Fruit fly (Drosophila melanogaster) whole organism, prepupa: ENCODE measurements around the gene CG5973.

Experiments
- Blimp-1 ChIP-seq: fragments of 200-800 bp; sonication (Bioruptor generic); optimal IDR thresholded peaks from 3 replicates; lab custom pipeline; 2017; ENCODE audit warnings: missing biosample characterization, missing genetic modification characterization, mild to moderate bottlenecking, moderate library complexity, missing genetic modification reagents
- CG10631 ChIP-seq: fragments of 200-800 bp; sonication (Bioruptor generic); optimal IDR thresholded peaks from 2 replicates; lab custom pipeline; 2016; ENCODE audit warnings: missing biosample characterization, missing genetic modification characterization
- CG10669 ChIP-seq: fragments of 200-800 bp; sonication (Bioruptor generic); optimal IDR thresholded peaks from 3 replicates; lab custom pipeline; 2018; ENCODE audit warnings: missing biosample characterization, mild to moderate bottlenecking, missing genetic modification characterization, moderate library complexity
- CG11762 ChIP-seq: fragments of 200-800 bp; sonication (Bioruptor generic); optimal IDR thresholded peaks from 3 replicates; lab custom pipeline; 2016; ENCODE audit warnings: missing biosample characterization, missing genetic modification characterization; ENCODE audit not compliant: insufficient read depth
- CG15336 ChIP-seq: fragments of 200-800 bp; sonication (Bioruptor generic); IDR thresholded peaks from 2 replicates; pipeline ENCODE4 v1.3.6; 2022; ENCODE audit warnings: missing biosample characterization, missing genetic modification characterization
- CG1621 ChIP-seq: fragments of 200-800 bp; sonication (Bioruptor generic); optimal IDR thresholded peaks from 3 replicates; lab custom pipeline; 2018; ENCODE audit warnings: missing biosample characterization, mild to moderate bottlenecking, missing genetic modification characterization
- CG16779 ChIP-seq: fragments of 200-800 bp; sonication (Bioruptor generic); optimal IDR thresholded peaks from 3 replicates; lab custom pipeline; 2017; ENCODE audit warnings: missing biosample characterization, mild to moderate bottlenecking, missing genetic modification characterization
- CG3032 ChIP-seq: fragments of 200-800 bp; optimal IDR thresholded peaks from 2 replicates; lab custom pipeline; 2019; ENCODE audit warnings: missing biosample characterization, mild to moderate bottlenecking, missing genetic modification characterization, moderate library complexity
- CG32006 ChIP-seq: fragments of 200-800 bp; sonication (Bioruptor generic); optimal IDR thresholded peaks from 3 replicates; lab custom pipeline; 2017; ENCODE audit warnings: missing biosample characterization, mild to moderate bottlenecking, missing genetic modification characterization
- CG3919 ChIP-seq: fragments of 200-800 bp; sonication (Bioruptor generic); optimal IDR thresholded peaks from 3 replicates; lab custom pipeline; 2016; ENCODE audit warnings: missing biosample characterization, missing genetic modification characterization
- CG6163 ChIP-seq: fragments of 200-800 bp; sonication (Bioruptor generic); IDR thresholded peaks from 3 replicates; pipeline ENCODE4 v1.3.6; 2022; ENCODE audit warnings: missing biosample characterization, missing genetic modification characterization
- CG6792 ChIP-seq: fragments of 200-800 bp; sonication (Bioruptor generic); optimal IDR thresholded peaks from 3 replicates; lab custom pipeline; 2016; ENCODE audit warnings: missing biosample characterization, missing genetic modification characterization
- CG7368 ChIP-seq: fragments of 200-800 bp; sonication (Bioruptor generic); optimal IDR thresholded peaks from 3 replicates; lab custom pipeline; 2016; ENCODE audit warnings: missing biosample characterization, missing genetic modification characterization
- CG8119 ChIP-seq: fragments of 200-800 bp; sonication (Bioruptor generic); IDR thresholded peaks from 3 replicates; pipeline ENCODE4 v1.3.6; 2022; ENCODE audit warnings: missing biosample characterization, missing genetic modification characterization
- CG8632 ChIP-seq: fragments of 200-800 bp; sonication (Bioruptor generic); optimal IDR thresholded peaks from 3 replicates; lab custom pipeline; 2016; ENCODE audit warnings: missing biosample characterization, missing genetic modification characterization
- CG9139 ChIP-seq: fragments of 200-800 bp; sonication (Bioruptor generic); optimal IDR thresholded peaks from 3 replicates; lab custom pipeline; 2017; ENCODE audit warnings: missing biosample characterization, mild to moderate bottlenecking, missing genetic modification characterization
- Eip75B ChIP-seq: fragments of 200-800 bp; sonication (Bioruptor generic); optimal IDR thresholded peaks from 3 replicates; lab custom pipeline; 2016; ENCODE audit warnings: missing biosample characterization, missing genetic modification characterization
- Eip78C ChIP-seq: fragments of 200-800 bp; sonication (Bioruptor generic); peaks from one replicate; lab custom pipeline; 2016; ENCODE audit warnings: missing biosample characterization, missing genetic modification characterization
- Gug ChIP-seq: fragments of 200-800 bp; sonication (Bioruptor generic); IDR thresholded peaks from 2 replicates; pipeline ENCODE4 v1.3.6; 2022; ENCODE audit warnings: missing biosample characterization, missing genetic modification characterization
- Hr38 ChIP-seq: sonication (Bioruptor generic); optimal IDR thresholded peaks from 2 replicates; lab custom pipeline; 2016; ENCODE audit warnings: missing biosample characterization, missing genetic modification characterization
- Hr4 ChIP-seq: fragments of 200-800 bp; sonication (Bioruptor generic); optimal IDR thresholded peaks from 3 replicates; lab custom pipeline; 2016; ENCODE audit warnings: missing biosample characterization, missing genetic modification characterization
- OdsH ChIP-seq: fragments of 200-800 bp; sonication (Bioruptor generic); optimal IDR thresholded peaks from 3 replicates; lab custom pipeline; 2016; ENCODE audit warnings: missing biosample characterization, missing genetic modification characterization
- Sox102F ChIP-seq: fragments of 200-800 bp; sonication (Bioruptor generic); optimal IDR thresholded peaks from 2 replicates; lab custom pipeline; 2016; ENCODE audit warnings: missing biosample characterization, mild to moderate bottlenecking, missing genetic modification characterization
- achi ChIP-seq: fragments of 200-800 bp; sonication (Bioruptor generic); optimal IDR thresholded peaks from 3 replicates; lab custom pipeline; 2016; ENCODE audit warnings: missing biosample characterization, missing genetic modification characterization
- acj6 ChIP-seq: fragments of 200-800 bp; sonication (Bioruptor generic); optimal IDR thresholded peaks from 3 replicates; lab custom pipeline; 2016; ENCODE audit warnings: missing biosample characterization, missing genetic modification characterization
- esn ChIP-seq: fragments of 200-800 bp; sonication (Bioruptor generic); optimal IDR thresholded peaks from 2 replicates; lab custom pipeline; 2016; ENCODE audit warnings: missing biosample characterization, mild to moderate bottlenecking, missing genetic modification characterization, moderate library complexity
- fd59A ChIP-seq: fragments of 200-800 bp; sonication (Bioruptor generic); optimal IDR thresholded peaks from 2 replicates; lab custom pipeline; 2017; ENCODE audit warnings: missing biosample characterization, mild to moderate bottlenecking, missing genetic modification characterization, missing genetic modification reagents
- fd85E ChIP-seq: fragments of 200-800 bp; sonication (Bioruptor generic); optimal IDR thresholded peaks from 3 replicates; lab custom pipeline; 2016; ENCODE audit warnings: missing biosample characterization, missing genetic modification characterization
- fkh ChIP-seq: fragments of 200-800 bp; sonication (Bioruptor generic); optimal IDR thresholded peaks from 3 replicates; lab custom pipeline; 2017; ENCODE audit warnings: missing biosample characterization, mild to moderate bottlenecking, missing genetic modification characterization, moderate library complexity
- pdm3 ChIP-seq: fragments of 200-800 bp; sonication (Bioruptor generic); optimal IDR thresholded peaks from 3 replicates; lab custom pipeline; 2016; ENCODE audit warnings: missing biosample characterization, missing genetic modification characterization
- spab ChIP-seq: fragments of 200-800 bp; sonication (Bioruptor generic); optimal IDR thresholded peaks from 2 replicates; lab custom pipeline; 2017; ENCODE audit warnings: missing biosample characterization, mild to moderate bottlenecking, missing genetic modification characterization, missing genetic modification reagents
- ss ChIP-seq, 2 experiments: fragments of 200-800 bp; sonication (Bioruptor generic); optimal IDR thresholded peaks; 2 replicates in 1 of 2; 3 replicates in 1 of 2; lab custom pipeline; 2017 to 2018; ENCODE audit warnings: mild to moderate bottlenecking in 2 of 2, missing biosample characterization in 2 of 2, missing genetic modification characterization in 2 of 2, moderate library complexity in 1 of 2
- vri ChIP-seq: fragments of 200-800 bp; sonication (Bioruptor generic); optimal IDR thresholded peaks from 3 replicates; lab custom pipeline; 2016; ENCODE audit warnings: missing biosample characterization, mild to moderate bottlenecking, missing genetic modification characterization

The CG5973 gene

dm6 chr2L:7434737-7435356, 2.4 kb upstream of the CG5973 start (continued):
- TF ChIP-seq CG11762 (GFP tag; lab: Kevin White, UChicago) (peak; percentile 14), CG8119 (GFP tag; lab: Robert Waterston, UW) (peak; percentile 67), fd85E (no peak), fd59A (GFP tag; lab: Kevin White, UChicago) (no peak), CG3032 (tag; lab: Kevin White, UChicago) (no peak), CG1621 (no peak), Hr4 (GFP tag; lab: Kevin White, UChicago) (peak; percentile 14), Hr38 (GFP tag; lab: Kevin White, UChicago) (no peak)

- TF ChIP-seq Sox102F: no peak
- no peak for TF ChIP-seq pdm3 (GFP tag; lab: Kevin White, UChicago)
- no peak for TF ChIP-seq CG9139 (GFP tag; lab: Kevin White, UChicago)
- TF ChIP-seq, all 60 proteins: peak for 0
Measured at dm6 chr2L:7435475-7435874, 1.8 kb upstream of the CG5973 start.

- peak; percentile 64 for TF ChIP-seq Hr38 (GFP tag; lab: Kevin White, UChicago)
- peak; percentile 7 for TF ChIP-seq CG8632 (GFP tag; lab: Kevin White, UChicago)
- TF ChIP-seq acj6 (GFP tag; lab: Kevin White, UChicago): peak; percentile 37
- TF ChIP-seq CG10669: peak; percentile 35
- peak; percentile 2 for TF ChIP-seq achi
- TF ChIP-seq esn (GFP tag; lab: Kevin White, UChicago): no peak
- TF ChIP-seq Blimp-1 (GFP tag; lab: Kevin White, UChicago): no peak
- peak in 1 of 2 experiments; percentile 3 for TF ChIP-seq ss (GFP tag; optimal IDR thresholded peaks at IDR 0.05; lab: Kevin White, UChicago)
- peak; percentile 86 for TF ChIP-seq vri
- TF ChIP-seq fkh (GFP tag; lab: Kevin White, UChicago): peak; percentile 98
- peak; percentile 50 for TF ChIP-seq Eip78C (GFP tag; lab: Kevin White, UChicago)
- TF ChIP-seq CG11762 (GFP tag; lab: Kevin White, UChicago): no peak
- peak; percentile 43 for TF ChIP-seq CG7368 (GFP tag; lab: Kevin White, UChicago)
- TF ChIP-seq OdsH (GFP tag; lab: Kevin White, UChicago): peak; percentile 19
- TF ChIP-seq CG3919 (GFP tag; lab: Kevin White, UChicago): peak; percentile 1
- TF ChIP-seq CG10631 (GFP tag; lab: Kevin White, UChicago): peak; percentile 60
- TF ChIP-seq Gug (GFP tag; lab: Robert Waterston, UW): no peak
- TF ChIP-seq CG6163 (GFP tag; lab: Robert Waterston, UW): peak; percentile 42; the same call in 2 of the 3 replicates
- no peak for TF ChIP-seq CG32006
Measured at dm6 chr2L:7436492-7437324, 584 bp upstream of the CG5973 start.

dm6 chr2L:7438505-7438904, 1.2 kb downstream of the CG5973 start:
- TF ChIP-seq CG16779 (tag; lab: Kevin White, UChicago): no peak
- peak; percentile 34; the same call in 1 of the 3 replicates for TF ChIP-seq CG8119 (GFP tag; lab: Robert Waterston, UW)
- no peak for TF ChIP-seq CG3919 (GFP tag; lab: Kevin White, UChicago)
- no peak for TF ChIP-seq spab (GFP tag; lab: Kevin White, UChicago)
- no peak for TF ChIP-seq Blimp-1 (GFP tag; lab: Kevin White, UChicago)
- no peak for TF ChIP-seq CG6792
- peak; percentile 19 for TF ChIP-seq CG32006
- TF ChIP-seq Eip75B (GFP tag; lab: Kevin White, UChicago): no peak
- TF ChIP-seq fd85E: no peak
- 0 out of 2 replicates have a peak, but pooled peaks have one; percentile 16 for TF ChIP-seq CG15336 (GFP tag; lab: Robert Waterston, UW)
- peak; percentile 43 for TF ChIP-seq Eip78C (GFP tag; lab: Kevin White, UChicago)
- TF ChIP-seq esn (GFP tag; lab: Kevin White, UChicago): peak; percentile 8
